Fruit fly (Drosophila melanogaster): ENCODE data around the gene Oga.

Gene Oga

DNA sequence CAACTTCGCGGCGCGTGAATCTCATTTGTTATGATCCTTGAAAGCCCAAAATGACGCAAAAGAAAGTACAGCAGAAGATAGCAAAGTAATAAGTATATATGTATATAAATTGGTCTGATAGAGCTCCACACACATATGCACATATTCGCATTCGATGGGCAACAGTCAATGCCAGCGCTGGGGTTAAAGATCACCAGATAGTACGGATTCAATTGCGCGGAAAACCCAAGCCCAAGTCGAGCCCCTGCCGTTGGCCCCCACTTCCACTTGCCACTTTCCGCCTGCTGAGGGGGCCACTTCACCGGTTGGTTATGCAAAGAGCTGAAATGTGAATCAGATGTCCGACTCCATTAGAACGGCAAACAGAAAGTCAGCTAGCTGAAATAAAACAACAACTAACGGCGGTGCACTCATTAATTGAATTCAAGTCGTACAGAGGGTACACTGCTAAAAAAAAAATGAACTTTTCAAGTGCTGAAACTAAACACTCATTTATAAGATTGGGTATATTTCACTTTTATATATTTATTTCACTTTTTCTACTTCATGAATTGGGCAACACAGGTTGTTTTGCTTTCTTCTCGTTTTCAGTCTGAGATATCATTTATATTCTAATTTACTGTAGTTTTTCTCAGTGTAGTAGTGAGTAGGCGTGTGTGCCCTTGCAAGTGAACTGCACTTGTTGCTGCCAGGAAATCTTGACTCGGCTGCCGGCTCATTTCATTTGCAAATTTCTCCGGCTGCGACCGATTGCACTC, 23.5 kb upstream of the Oga start (continued):
- TF ChIP-seq CG17328 (GFP tag; IDR thresholded peaks at IDR 0.05) (0 out of 2 replicates have a peak, but pooled peaks have one; percentile 33), dimm (GFP tag; IDR thresholded peaks at IDR 0.05) (no peak), CrebB (tag; optimal IDR thresholded peaks at IDR 0.05) (no peak), Xrp1 (GFP tag; IDR thresholded peaks at IDR 0.05) (peak; percentile 42; the same call in 1 of the 2 replicates), zen (tag; optimal IDR thresholded peaks at IDR 0.05) (peak; percentile 13), Hr3 (GFP tag; optimal IDR thresholded peaks at IDR 0.05) (no peak), row (GFP tag; IDR thresholded peaks at IDR 0.05) (peak; percentile 38), prd (optimal IDR thresholded peaks at IDR 0.05) (no peak), prd (GFP tag; IDR thresholded peaks at IDR 0.05) (peak; percentile 56), CG33213 (GFP tag; optimal IDR thresholded peaks at IDR 0.05) (no peak), sisA (GFP tag; IDR thresholded peaks at IDR 0.05) (0 out of 2 replicates have a peak, but pooled peaks have one; percentile 18), slbo (GFP tag; IDR thresholded peaks at IDR 0.05) (peak; percentile 44; the same call in 1 of the 2 replicates), CG11504 (tag; optimal IDR thresholded peaks at IDR 0.05) (peak; percentile 24), Jarid2 (GFP tag; optimal IDR thresholded peaks at IDR 0.05) (no peak), CG32772 (GFP tag; IDR thresholded peaks at IDR 0.05) (0 out of 2 replicates have a peak, but pooled peaks have one; percentile 23), hkb (optimal IDR thresholded peaks at IDR 0.05) (no peak), hkb (GFP tag; IDR thresholded peaks at IDR 0.05) (no peak), CG18262 (tag; optimal IDR thresholded peaks at IDR 0.05) (peak; percentile 8), yki (optimal IDR thresholded peaks at IDR 0.05) (no peak), CG4404 (GFP tag; IDR thresholded peaks at IDR 0.05) (0 out of 2 replicates have a peak, but pooled peaks have one; percentile 25), CG30403 (GFP tag; optimal IDR thresholded peaks at IDR 0.05) (peak; percentile 44), CG6254 (GFP tag; optimal IDR thresholded peaks at IDR 0.05) (no peak), CoRest (tag; optimal IDR thresholded peaks at IDR 0.05) (peak; percentile 13), phol (tag; optimal IDR thresholded peaks at IDR 0.05) (peak; percentile 34), CHES-1-like (GFP tag; optimal IDR thresholded peaks at IDR 0.05) (no peak), chif (GFP tag; optimal IDR thresholded peaks at IDR 0.05) (peak in 1 of 2 experiments; percentile 21), H15 (GFP tag; IDR thresholded peaks at IDR 0.05) (0 out of 3 replicates have a peak, but pooled peaks have one; percentile 12), CG8944 (GFP tag; optimal IDR thresholded peaks at IDR 0.05) (no peak), ara (GFP tag; IDR thresholded peaks at IDR 0.05) (0 out of 2 replicates have a peak, but pooled peaks have one; percentile 30), Fer3 (tag; optimal IDR thresholded peaks at IDR 0.05) (no peak), CG4328 (GFP tag; optimal IDR thresholded peaks at IDR 0.05) (no peak), disco-r (GFP tag; optimal IDR thresholded peaks at IDR 0.05) (no peak), Blimp-1 (GFP tag; optimal IDR thresholded peaks at IDR 0.05) (peak; percentile 14), CG12659 (GFP tag; optimal IDR thresholded peaks at IDR 0.05) (peak; percentile 0), lmd (GFP tag; IDR thresholded peaks at IDR 0.05) (0 out of 2 replicates have a peak, but pooled peaks have one; percentile 19), CG6689 (GFP tag; IDR thresholded peaks at IDR 0.05) (0 out of 2 replicates have a peak, but pooled peaks have one; percentile 22), hbn (GFP tag; IDR thresholded peaks at IDR 0.05; ENCODE audit: partially characterized antibody) (no peak), dmrt99B (tag; optimal IDR thresholded peaks at IDR 0.05) (peak; percentile 12), zfh1 (GFP tag; IDR thresholded peaks at IDR 0.05) (peak; percentile 56; the same call in 2 of the 3 replicates), CG15479 (GFP tag; optimal IDR thresholded peaks at IDR 0.05) (no peak), tgo (GFP tag; IDR thresholded peaks at IDR 0.05) (0 out of 3 replicates have a peak, but pooled peaks have one; percentile 21), CG18599 (GFP tag; optimal IDR thresholded peaks at IDR 0.05) (peak; percentile 15), stwl (tag; optimal IDR thresholded peaks at IDR 0.05) (no peak), Dip3 (GFP tag; optimal IDR thresholded peaks at IDR 0.05) (no peak), CG2712 (tag; optimal IDR thresholded peaks at IDR 0.05) (peak; percentile 35), dysf (GFP tag; IDR thresholded peaks at IDR 0.05) (peak; percentile 56), CG30431 (GFP tag; optimal IDR thresholded peaks at IDR 0.05) (no peak), CG9932 (GFP tag; IDR thresholded peaks at IDR 0.05) (0 out of 2 replicates have a peak, but pooled peaks have one; percentile 34), CG6654 (GFP tag; optimal IDR thresholded peaks at IDR 0.05) (no peak)
